Worm (Caenorhabditis elegans): ENCODE results near the gene T03F6.10.
A peak's percentile ranks its signal among the peaks of the same experiment; 100 is the strongest.

T03F6.10 gene

ce11 chrIII:13395262-13395661 lies 17.1 kb upstream of the T03F6.10 start, which contains the start of gene F11F1.1:
Gene F11F1.1, plus strand, starts transcription at chrIII:13395562.
- TF ChIP-seq blmp-1 (tag; optimal IDR thresholded peaks at IDR 0.05) (peak; percentile 17), elt-3 (tag; optimal IDR thresholded peaks at IDR 0.05) (peak in 1 of 6 experiments; percentile 34), elt-2 (tag; optimal IDR thresholded peaks at IDR 0.05) (no peak)

ce11 chrIII:13393647-13394046 lies 15.5 kb upstream of the T03F6.10 start, which contains the start of gene qdpr-1:
Gene qdpr-1, plus strand, starts transcription at chrIII:13393910.
- TF ChIP-seq snu-23 (GFP tag; optimal IDR thresholded peaks at IDR 0.05): peak; percentile 17
- TF ChIP-seq aha-1 (tag; optimal IDR thresholded peaks at IDR 0.05): no peak
- TF ChIP-seq nhr-20 (tag; optimal IDR thresholded peaks at IDR 0.05): no peak
- TF ChIP-seq tbx-2 (tag; optimal IDR thresholded peaks at IDR 0.05): no peak
- TF ChIP-seq nhr-28 (tag; optimal IDR thresholded peaks at IDR 0.05): no peak
- TF ChIP-seq fos-1 (tag; optimal IDR thresholded peaks at IDR 0.05): no peak
- no peak for TF ChIP-seq zag-1 (tag; optimal IDR thresholded peaks at IDR 0.05)
- TF ChIP-seq lir-3 (tag; optimal IDR thresholded peaks at IDR 0.05; ENCODE audit: poor library complexity): no peak
- peak in 4 of 6 experiments; percentile 43 to 80 (median 54) for TF ChIP-seq elt-3 (tag; optimal IDR thresholded peaks at IDR 0.05)
- TF ChIP-seq fkh-4 (tag; optimal IDR thresholded peaks at IDR 0.05; ENCODE audit: borderline replicate concordance): no peak
- no peak for TF ChIP-seq rnt-1 (tag; optimal IDR thresholded peaks at IDR 0.05)
- no peak for TF ChIP-seq elt-2 (tag; optimal IDR thresholded peaks at IDR 0.05)
- no peak for TF ChIP-seq ceh-82 (tag; optimal IDR thresholded peaks at IDR 0.05)
- no peak for TF ChIP-seq nhr-76 (tag; optimal IDR thresholded peaks at IDR 0.05)
- TF ChIP-seq hlh-17 (GFP tag; optimal IDR thresholded peaks at IDR 0.05; ENCODE audit: borderline replicate concordance): no peak
- TF ChIP-seq ztf-4 (tag; optimal IDR thresholded peaks at IDR 0.05): no peak
- no peak for TF ChIP-seq ceh-88 (GFP tag; IDR thresholded peaks at IDR 0.05)
- no peak for TF ChIP-seq unc-130 (tag; optimal IDR thresholded peaks at IDR 0.05)
- no peak for TF ChIP-seq unc-86 (tag; optimal IDR thresholded peaks at IDR 0.05)
- no peak for TF ChIP-seq sox-4 (tag; optimal IDR thresholded peaks at IDR 0.05)
- peak in 1 of 2 experiments; percentile 12 for TF ChIP-seq lsy-2 (tag; optimal IDR thresholded peaks at IDR 0.05)
- TF ChIP-seq nhr-90 (tag; optimal IDR thresholded peaks at IDR 0.05; ENCODE audit: poor library complexity): no peak
- TF ChIP-seq nhr-11 (tag; optimal IDR thresholded peaks at IDR 0.05): no peak
- TF ChIP-seq blmp-1 (tag; optimal IDR thresholded peaks at IDR 0.05): peak; percentile 59
- no peak for TF ChIP-seq efl-3 (GFP tag; optimal IDR thresholded peaks at IDR 0.05)
- no peak for TF ChIP-seq mep-1 (tag; optimal IDR thresholded peaks at IDR 0.05)
- no peak for TF ChIP-seq fkh-8 (tag; optimal IDR thresholded peaks at IDR 0.05)
- no peak for TF ChIP-seq dsc-1 (tag; optimal IDR thresholded peaks at IDR 0.05)
- no peak for TF ChIP-seq C04F5.9 (tag; optimal IDR thresholded peaks at IDR 0.05)
- TF ChIP-seq jun-1 (tag; optimal IDR thresholded peaks at IDR 0.05): no peak

ce11 chrIII:13393239-13393638 lies 15.1 kb upstream of the T03F6.10 start, which contains the start of gene dnj-17:
Gene dnj-17, minus strand, starts transcription at chrIII:13393339.
- TF ChIP-seq efl-1 (optimal IDR thresholded peaks at IDR 0.05) (no peak), efl-1 (GFP tag; optimal IDR thresholded peaks at IDR 0.05 in 1 of 2) (peak; percentile 27 to 74), mab-9 (GFP tag; IDR thresholded peaks at IDR 0.05) (no peak)

ce11 chrIII:13390789-13391188 lies 12.6 kb upstream of the T03F6.10 start:
- TF ChIP-seq efl-1 (optimal IDR thresholded peaks at IDR 0.05) (no peak), efl-1 (GFP tag; optimal IDR thresholded peaks at IDR 0.05 in 1 of 2) (peak in 1 of 2 experiments; percentile 66), egl-27 (tag; optimal IDR thresholded peaks at IDR 0.05) (no peak), mef-2 (tag; optimal IDR thresholded peaks at IDR 0.05) (no peak), nhr-85 (tag) (peak; percentile 65)

- TF ChIP-seq ztf-4 (tag; optimal IDR thresholded peaks at IDR 0.05) (no peak), pqm-1 (tag; optimal IDR thresholded peaks at IDR 0.05) (no peak), sptf-1 (tag; optimal IDR thresholded peaks at IDR 0.05) (no peak), snu-23 (GFP tag; optimal IDR thresholded peaks at IDR 0.05) (no peak), zip-4 (GFP tag; optimal IDR thresholded peaks at IDR 0.05) (no peak), ceh-90 (tag; optimal IDR thresholded peaks at IDR 0.05) (no peak), C04F5.9 (tag; optimal IDR thresholded peaks at IDR 0.05) (no peak), nhr-85 (tag) (no peak), sox-4 (tag; optimal IDR thresholded peaks at IDR 0.05) (no peak), aha-1 (tag; optimal IDR thresholded peaks at IDR 0.05) (no peak), nhr-11 (tag; optimal IDR thresholded peaks at IDR 0.05) (no peak), grh-1 (GFP tag; IDR thresholded peaks at IDR 0.05) (no peak), nhr-19 (GFP tag; conservative IDR thresholded peaks at IDR 0.05) (no peak), nhr-71 (tag; optimal IDR thresholded peaks at IDR 0.05) (no peak), lin-14 (GFP tag; optimal IDR thresholded peaks at IDR 0.05) (no peak), unc-130 (tag; optimal IDR thresholded peaks at IDR 0.05) (no peak), unc-62 (GFP tag; optimal IDR thresholded peaks at IDR 0.05) (no peak), hpl-2 (GFP tag; optimal IDR thresholded peaks at IDR 0.05) (no peak)
Measured at ce11 chrIII:13389078-13389477, 10.9 kb upstream of the T03F6.10 start, which contains the start of gene T03F6.3. Gene T03F6.3, plus strand, starts transcription at chrIII:13389395.
